Worm (Caenorhabditis elegans) whole organism, L4 larva: ENCODE measurements around the gene C43H6.12.
A peak's percentile ranks its signal among the peaks of the same experiment; 100 is the strongest.

Experiments
- F10B5.3 ChIP-seq: sonication (generic microtip); optimal IDR thresholded peaks from 2 replicates; lab custom pipeline; 2016; ENCODE audit warnings: mild to moderate bottlenecking, missing genetic modification characterization, missing compliant biosample characterization
- F26F4.8 ChIP-seq: fragments of 200-800 bp; sonication (Bioruptor generic); conservative IDR thresholded peaks from 2 replicates; pipeline ENCODE4 v1.3.6; 2022; ENCODE audit warnings: missing genetic modification characterization, missing compliant biosample characterization
- F37D6.2 ChIP-seq: sonication (generic microtip); optimal IDR thresholded peaks from 2 replicates; lab custom pipeline; 2016; ENCODE audit warnings: mild to moderate bottlenecking, missing genetic modification characterization, missing compliant biosample characterization
- T20F7.1 ChIP-seq: fragments of 200-800 bp; sonication (Bioruptor generic); optimal IDR thresholded peaks from 2 replicates; lab custom pipeline; 2018; ENCODE audit warnings: mild to moderate bottlenecking, missing genetic modification characterization, missing compliant biosample characterization
- Y75B8A.6 ChIP-seq: fragments of 200-800 bp; sonication (Bioruptor generic); IDR thresholded peaks from 2 replicates; pipeline ENCODE4 v1.3.6; 2022; ENCODE audit warnings: missing genetic modification reagents, missing genetic modification characterization, missing compliant biosample characterization
- ZK337.2 ChIP-seq: fragments of 200-800 bp; sonication (Bioruptor generic); IDR thresholded peaks from 2 replicates; pipeline ENCODE4 v1.3.6; 2022; ENCODE audit warnings: missing genetic modification reagents, missing genetic modification characterization, missing compliant biosample characterization
- ZK546.5 ChIP-seq, 2 experiments: sonication (generic microtip); optimal IDR thresholded peaks; 2 replicates each; lab custom pipeline; 2017; ENCODE audit warnings: missing biosample characterization in 2 of 2, missing genetic modification characterization in 2 of 2
- aha-1 ChIP-seq: fragments of 150-350 bp; peaks from one replicate; lab custom pipeline; 2014; ENCODE audit warnings: missing biosample characterization, missing genetic modification characterization
- ceh-82 ChIP-seq: sonication (generic microtip); optimal IDR thresholded peaks from 2 replicates; lab custom pipeline; 2017; ENCODE audit warnings: missing biosample characterization, missing genetic modification characterization
- ces-1 ChIP-seq: fragments of 150-350 bp; sonication (generic microtip); optimal IDR thresholded peaks from 4 replicates; lab custom pipeline; 2014; ENCODE audit warnings: missing biosample characterization, missing genetic modification reagents, missing genetic modification characterization
- cey-2 ChIP-seq: sonication (generic microtip); optimal IDR thresholded peaks from 3 replicates; lab custom pipeline; 2017; ENCODE audit warnings: missing genetic modification characterization, mild to moderate bottlenecking, missing compliant biosample characterization, antibody characterized with exemption, borderline replicate concordance; ENCODE audit not compliant: insufficient read depth
- daf-16 ChIP-seq, 3 experiments: sonication (generic microtip); optimal IDR thresholded peaks; 2 replicates each; lab custom pipeline; 2016 to 2017; ENCODE audit warnings: missing genetic modification characterization in 3 of 3, missing genetic modification reagents in 3 of 3, mild to moderate bottlenecking in 2 of 3, missing compliant biosample characterization in 2 of 3, missing biosample characterization in 1 of 3, moderate library complexity in 1 of 3
- dmd-6 ChIP-seq: fragments of 200-800 bp; sonication (Bioruptor generic); IDR thresholded peaks from 2 replicates; pipeline ENCODE4 v1.3.6; 2022; ENCODE audit warnings: missing genetic modification reagents, missing genetic modification characterization, missing compliant biosample characterization
- dmd-9 ChIP-seq: fragments of 200-800 bp; sonication (Bioruptor generic); IDR thresholded peaks from 2 replicates; pipeline ENCODE4 v1.3.6; 2022; ENCODE audit warnings: missing genetic modification reagents, missing genetic modification characterization, missing compliant biosample characterization
- duxl-1 ChIP-seq: sonication (generic microtip); optimal IDR thresholded peaks from 2 replicates; lab custom pipeline; 2016; ENCODE audit warnings: mild to moderate bottlenecking, missing genetic modification characterization, moderate library complexity, missing compliant biosample characterization; ENCODE audit not compliant: poor library complexity
- dve-1 ChIP-seq: sonication (generic microtip); optimal IDR thresholded peaks from 2 replicates; lab custom pipeline; 2017; ENCODE audit warnings: antibody characterized with exemption, mild to moderate bottlenecking, missing genetic modification characterization, missing compliant biosample characterization; ENCODE audit not compliant: insufficient read depth
- egl-27 ChIP-seq: sonication (generic microtip); optimal IDR thresholded peaks from 3 replicates; lab custom pipeline; 2017; ENCODE audit warnings: missing biosample characterization, missing genetic modification reagents, missing genetic modification characterization
- egl-43 ChIP-seq: fragments of 200-800 bp; sonication (Bioruptor generic); IDR thresholded peaks from 2 replicates; pipeline ENCODE4 v1.3.6; 2022; ENCODE audit warnings: missing genetic modification reagents, missing genetic modification characterization, missing compliant biosample characterization
- hlh-11 ChIP-seq: fragments of 200-800 bp; sonication (Bioruptor generic); optimal IDR thresholded peaks from 2 replicates; lab custom pipeline; 2018; ENCODE audit warnings: mild to moderate bottlenecking, missing genetic modification characterization, missing compliant biosample characterization
- hlh-30 ChIP-seq: sonication (generic microtip); optimal IDR thresholded peaks from 2 replicates; lab custom pipeline; 2017; ENCODE audit warnings: antibody characterized with exemption, mild to moderate bottlenecking, missing genetic modification characterization, missing compliant biosample characterization; ENCODE audit not compliant: insufficient read depth
- lim-7 ChIP-seq: fragments of 200-800 bp; sonication (Bioruptor generic); IDR thresholded peaks from 2 replicates; pipeline ENCODE4 v1.3.6; 2022; ENCODE audit warnings: missing genetic modification characterization, missing compliant biosample characterization
- lin-15B ChIP-seq: fragments of 150-350 bp; sonication (generic microtip); optimal IDR thresholded peaks from 3 replicates; lab custom pipeline; 2014; ENCODE audit warnings: missing biosample characterization, missing genetic modification characterization
- madf-9 ChIP-seq: fragments of 200-800 bp; sonication (Bioruptor generic); conservative IDR thresholded peaks from 2 replicates; pipeline ENCODE4 v1.3.6; 2022; ENCODE audit warnings: missing genetic modification reagents, missing genetic modification characterization, missing compliant biosample characterization
- mdt-29 ChIP-seq: fragments of 200-800 bp; sonication (Bioruptor generic); IDR thresholded peaks from 2 replicates; pipeline ENCODE4 v1.3.6; 2022; ENCODE audit warnings: missing genetic modification reagents, missing genetic modification characterization, missing compliant biosample characterization
- mes-2 ChIP-seq: sonication (generic microtip); optimal IDR thresholded peaks from 2 replicates; lab custom pipeline; 2016; ENCODE audit warnings: missing genotype, mild to moderate bottlenecking, missing genetic modification characterization, missing compliant biosample characterization; ENCODE audit not compliant: poor library complexity, severe bottlenecking
- mxl-3 ChIP-seq: fragments of 200-800 bp; sonication (Bioruptor generic); optimal IDR thresholded peaks from 2 replicates; lab custom pipeline; 2018; ENCODE audit warnings: mild to moderate bottlenecking, missing genetic modification characterization, missing compliant biosample characterization
- nhr-237 ChIP-seq: sonication (generic microtip); optimal IDR thresholded peaks from 2 replicates; lab custom pipeline; 2017; ENCODE audit warnings: missing biosample characterization, missing genetic modification characterization
- nhr-25 ChIP-seq: sonication (generic microtip); optimal IDR thresholded peaks from 2 replicates; lab custom pipeline; 2017; ENCODE audit warnings: missing genetic modification characterization, mild to moderate bottlenecking, missing compliant biosample characterization, antibody characterized with exemption, moderate library complexity, borderline replicate concordance; ENCODE audit not compliant: insufficient read depth
- nhr-28 ChIP-seq: fragments of 150-350 bp; optimal IDR thresholded peaks from 2 replicates; lab custom pipeline; 2014; ENCODE audit warnings: missing biosample characterization, missing genetic modification characterization
- nhr-41 ChIP-seq: fragments of 200-800 bp; sonication (Bioruptor generic); IDR thresholded peaks from 2 replicates; pipeline ENCODE4 v1.3.6; 2022; ENCODE audit warnings: missing genetic modification reagents, missing genetic modification characterization, missing compliant biosample characterization
- nhr-6 ChIP-seq: fragments of 150-350 bp; optimal IDR thresholded peaks from 2 replicates; lab custom pipeline; 2014; ENCODE audit warnings: missing biosample characterization, missing genetic modification characterization
- nhr-76 ChIP-seq: fragments of 150-350 bp; optimal IDR thresholded peaks from 2 replicates; lab custom pipeline; 2014; ENCODE audit warnings: missing biosample characterization, missing genetic modification characterization
- php-3 ChIP-seq: fragments of 200-800 bp; sonication (Bioruptor generic); IDR thresholded peaks from 2 replicates; pipeline ENCODE4 v1.3.6; 2022; ENCODE audit warnings: missing genetic modification reagents, missing genetic modification characterization, missing compliant biosample characterization
- rbr-2 ChIP-seq: sonication (generic microtip); optimal IDR thresholded peaks from 2 replicates; lab custom pipeline; 2016; ENCODE audit warnings: missing genotype, missing genetic modification characterization, missing compliant biosample characterization
- set-16 ChIP-seq: fragments of 200-800 bp; sonication (Bioruptor generic); IDR thresholded peaks from 2 replicates; pipeline ENCODE4 v1.3.6; 2022; ENCODE audit warnings: missing genetic modification reagents, missing genetic modification characterization, missing compliant biosample characterization
- snpc-1.2 ChIP-seq: fragments of 200-800 bp; sonication (Bioruptor generic); IDR thresholded peaks from 2 replicates; pipeline ENCODE4 v1.3.6; 2022; ENCODE audit warnings: missing genetic modification reagents, missing genetic modification characterization, missing compliant biosample characterization
- spr-1 ChIP-seq: sonication (generic microtip); optimal IDR thresholded peaks from 2 replicates; lab custom pipeline; 2016; ENCODE audit warnings: mild to moderate bottlenecking, missing genetic modification characterization, missing compliant biosample characterization
- unc-62 ChIP-seq, 3 experiments: fragments of 150-350 bp in 1 of 3; sonication (generic microtip); optimal IDR thresholded peaks in 2 of 3; peaks in 1 of 3; 1 replicate in 1 of 3; 2 replicates in 2 of 3; lab custom pipeline; 2014 to 2017; ENCODE audit warnings: missing biosample characterization in 3 of 3, missing genetic modification characterization in 3 of 3, missing genetic modification reagents in 3 of 3, missing genotype in 1 of 3
- zip-2 ChIP-seq: fragments of 150-350 bp; optimal IDR thresholded peaks from 2 replicates; lab custom pipeline; 2014; ENCODE audit warnings: missing biosample characterization, missing genetic modification characterization
- ztf-7 ChIP-seq: fragments of 150-350 bp; optimal IDR thresholded peaks from 2 replicates; lab custom pipeline; 2014; ENCODE audit warnings: missing biosample characterization, missing genetic modification characterization

C43H6.12 gene

DNA sequence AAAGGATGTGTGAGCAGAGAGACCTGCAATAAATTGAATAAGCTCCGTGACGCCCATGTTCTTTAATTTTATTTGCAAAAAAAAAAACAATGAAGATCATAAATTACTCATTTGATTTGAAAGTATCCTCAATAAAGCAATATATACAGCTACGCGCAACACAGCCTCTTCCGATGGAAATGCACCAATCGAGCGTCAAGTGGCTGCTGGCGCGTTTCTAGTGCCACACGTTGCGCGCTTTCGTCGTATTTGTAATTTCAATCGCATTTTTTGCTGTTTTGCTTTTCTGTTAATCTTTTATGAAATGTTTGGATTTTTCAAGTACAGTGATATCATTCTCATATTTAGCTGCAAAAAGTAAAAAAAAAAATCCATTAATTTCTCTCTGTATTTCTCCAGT, 27.2 kb upstream of the C43H6.12 start (continued):
- TF ChIP-seq php-3 (GFP tag; lab: Robert Waterston, UW), result no peak
- TF ChIP-seq, all 104 proteins: peak for 19

DNA sequence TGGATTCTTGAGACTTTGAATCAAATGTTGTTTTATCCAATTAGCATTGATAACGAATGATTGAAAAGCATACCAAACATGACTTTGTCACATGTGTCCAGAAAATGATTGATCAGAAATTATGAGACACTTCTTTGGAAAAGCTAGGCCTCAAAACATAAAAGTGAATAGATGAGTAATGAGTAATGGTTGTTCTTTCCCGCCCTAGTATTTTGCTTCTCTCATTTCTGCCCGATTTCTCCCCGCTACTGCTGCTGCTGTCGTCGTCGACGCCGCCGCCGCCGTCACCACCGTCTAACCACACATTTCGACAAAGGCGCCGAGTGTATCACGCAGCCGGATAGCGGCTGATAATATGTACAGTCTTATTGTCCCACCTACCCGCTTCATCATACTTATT, 24.0 kb upstream of the C43H6.12 start, which contains the start of gene F47G3.1:
Gene F47G3.1, plus strand, starts transcription at position 301 of the 400 bp plus-strand sequence.
- TF ChIP-seq aha-1 (peak; percentile 16), mxl-3 (GFP tag; lab: Kevin White, UChicago) (peak; percentile 43), F26F4.8 (GFP tag; lab: Robert Waterston, UW) (no peak), madf-9 (0 out of 2 replicates have a peak, but pooled peaks have one; percentile 28), hlh-11 (tag; lab: Kevin White, UChicago) (peak; percentile 34)

ce11 chrX:2386922-2387566, 22.4 kb upstream of the C43H6.12 start:
- TF ChIP-seq ZK546.5 (tag; optimal IDR thresholded peaks at IDR 0.05; lab: Kevin White, UChicago), result no peak
- no peak for TF ChIP-seq nhr-76 (tag; lab: Kevin White, UChicago)
- peak; percentile 46 for TF ChIP-seq mxl-3 (GFP tag; lab: Kevin White, UChicago)
- no peak for TF ChIP-seq nhr-25 (tag; lab: Kevin White, UChicago)
- TF ChIP-seq aha-1, result peak; percentile 94
- peak; percentile 14 for TF ChIP-seq nhr-28
- TF ChIP-seq hlh-30 (tag; lab: Kevin White, UChicago), result peak; percentile 26

- no peak for TF ChIP-seq hlh-11 (tag; lab: Kevin White, UChicago)
- TF ChIP-seq madf-9, result no peak
- TF ChIP-seq nhr-28, result no peak
- no peak for TF ChIP-seq ceh-82 (tag; lab: Kevin White, UChicago)
- TF ChIP-seq ces-1 (GFP tag; lab: Kevin White, UChicago), result no peak
- TF ChIP-seq F37D6.2, result no peak
- TF ChIP-seq duxl-1 (tag; lab: Kevin White, UChicago), result no peak
- TF ChIP-seq snpc-1.2, result no peak
- no peak for TF ChIP-seq Y75B8A.6 (GFP tag; lab: Robert Waterston, UW)
- no peak for TF ChIP-seq dmd-9 (GFP tag; lab: Robert Waterston, UW)
- TF ChIP-seq ZK337.2, result no peak
- no peak for TF ChIP-seq lin-15B (tag; lab: Kevin White, UChicago)
- TF ChIP-seq nhr-6 (tag; lab: Kevin White, UChicago), result no peak
- TF ChIP-seq T20F7.1 (GFP tag; lab: Kevin White, UChicago), result no peak
- no peak for TF ChIP-seq zip-2 (tag; lab: Kevin White, UChicago)
- TF ChIP-seq nhr-237 (tag; lab: Kevin White, UChicago), result no peak
- TF ChIP-seq set-16 (GFP tag; lab: Robert Waterston, UW), result no peak
- no peak for TF ChIP-seq nhr-25 (tag; lab: Kevin White, UChicago)
Measured at ce11 chrX:2394983-2395382, 14.4 kb upstream of the C43H6.12 start, which contains the start of gene C43H6.6. Gene C43H6.6, plus strand, starts transcription at chrX:2395283.

DNA sequence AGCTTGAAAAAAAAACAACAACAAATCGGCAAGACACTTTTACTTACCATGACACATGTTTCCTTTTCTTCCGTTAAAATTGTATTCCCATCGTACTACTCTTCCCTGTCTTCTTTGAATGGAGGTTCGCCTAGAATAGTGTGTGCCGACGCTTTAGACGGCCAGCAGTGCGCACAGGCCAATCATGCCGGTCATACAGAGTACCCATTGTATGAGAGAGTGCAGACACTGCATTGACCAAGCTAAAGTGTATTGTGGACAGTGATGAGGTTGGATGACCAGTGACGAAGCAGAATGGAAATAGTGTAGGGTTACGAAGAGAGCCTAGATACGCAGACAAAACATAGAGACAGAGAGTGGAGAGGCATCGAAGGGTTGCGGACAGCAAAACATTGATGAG, 7.5 kb upstream of the C43H6.12 start, which contains the start of gene dhhc-9:
Gene dhhc-9, minus strand, starts transcription at position 154 of the 400 bp plus-strand sequence.
- TF ChIP-seq dmd-6, result peak; percentile 40
- TF ChIP-seq rbr-2 (tag; lab: Kevin White, UChicago), result peak; percentile 59
- TF ChIP-seq egl-27 (tag; lab: Kevin White, UChicago), result no peak
- TF ChIP-seq F10B5.3 (tag; lab: Kevin White, UChicago), result peak; percentile 47
- peak; percentile 68 for TF ChIP-seq hlh-30 (tag; lab: Kevin White, UChicago)
- no peak for TF ChIP-seq cey-2 (tag; lab: Kevin White, UChicago)
- no peak for TF ChIP-seq lim-7 (GFP tag; lab: Robert Waterston, UW)
- TF ChIP-seq mdt-29 (GFP tag; lab: Robert Waterston, UW), result no peak
- TF ChIP-seq mxl-3 (GFP tag; lab: Kevin White, UChicago), result peak; percentile 74
- peak; percentile 58; the same call in 1 of the 2 replicates for TF ChIP-seq nhr-41 (GFP tag; lab: Robert Waterston, UW)
- peak; percentile 75 for TF ChIP-seq mes-2 (tag; lab: Kevin White, UChicago)
- peak; percentile 17 for TF ChIP-seq spr-1 (tag; lab: Kevin White, UChicago)
- TF ChIP-seq ztf-7 (tag; lab: Kevin White, UChicago), result peak; percentile 16
- peak; percentile 50 for TF ChIP-seq dve-1
- no peak for TF ChIP-seq egl-43 (GFP tag; lab: Robert Waterston, UW)
- peak in 1 of 2 experiments; percentile 89 for TF ChIP-seq unc-62 (GFP tag; optimal IDR thresholded peaks at IDR 0.05 in 1 of 2; lab: Kevin White, UChicago)
- no peak for TF ChIP-seq unc-62 (tag; optimal IDR thresholded peaks at IDR 0.05; lab: Kevin White, UChicago)
- no peak for TF ChIP-seq ZK546.5 (tag; optimal IDR thresholded peaks at IDR 0.05; lab: Kevin White, UChicago)
- TF ChIP-seq daf-16 (GFP tag; optimal IDR thresholded peaks at IDR 0.05; lab: Kevin White, UChicago), result no peak
- TF ChIP-seq daf-16 (tag; optimal IDR thresholded peaks at IDR 0.05; lab: Kevin White, UChicago), result no peak
- no peak for TF ChIP-seq dmd-9 (GFP tag; lab: Robert Waterston, UW)
